Worm (Caenorhabditis elegans) whole organism, late embryonic: Measurements from ENCODE around the gene ZK402.2.

Experiments
- ama-1 ChIP-seq: fragments of 150-350 bp; optimal IDR thresholded peaks from 2 replicates; lab custom pipeline; 2014
- ceh-18 ChIP-seq: sonication (generic microtip); optimal IDR thresholded peaks from 2 replicates; lab custom pipeline; 2016; ENCODE audit warnings: missing genetic modification characterization, missing compliant biosample characterization
- elt-2 ChIP-seq: sonication (generic microtip); optimal IDR thresholded peaks from 2 replicates; lab custom pipeline; 2016; ENCODE audit warnings: missing genetic modification reagents, missing genetic modification characterization, missing compliant biosample characterization
- fax-1 ChIP-seq: sonication (generic microtip); optimal IDR thresholded peaks from 2 replicates; lab custom pipeline; 2016; ENCODE audit warnings: missing genotype, missing genetic modification characterization, missing compliant biosample characterization
- fkh-10 ChIP-seq: fragments of 150-350 bp; optimal IDR thresholded peaks from 2 replicates; lab custom pipeline; 2014; ENCODE audit warnings: missing biosample characterization, missing genetic modification reagents, missing genetic modification characterization
- hlh-30 ChIP-seq: sonication (generic microtip); optimal IDR thresholded peaks from 2 replicates; lab custom pipeline; 2017; ENCODE audit warnings: antibody characterized with exemption, missing genetic modification characterization, missing compliant biosample characterization; ENCODE audit not compliant: insufficient read depth
- nfya-1 ChIP-seq: sonication (generic microtip); optimal IDR thresholded peaks from 2 replicates; lab custom pipeline; 2017; ENCODE audit warnings: missing genetic modification characterization, mild to moderate bottlenecking, missing compliant biosample characterization, antibody characterized with exemption, moderate library complexity
- pqm-1 ChIP-seq: sonication (generic microtip); optimal IDR thresholded peaks from 2 replicates; lab custom pipeline; 2016; ENCODE audit warnings: missing genetic modification characterization, missing compliant biosample characterization
- sdc-2 ChIP-seq: sonication (generic microtip); optimal IDR thresholded peaks from 2 replicates; lab custom pipeline; 2016; ENCODE audit warnings: missing genotype, missing genetic modification characterization, missing compliant biosample characterization

ce11 chrX:1451240-1451639, 47.7 kb downstream of the ZK402.2 start:
- TF ChIP-seq sdc-2 (tag; lab: Kevin White, UChicago) (no peak), fkh-10 (GFP tag; lab: Kevin White, UChicago) (no peak), hlh-30 (tag; lab: Kevin White, UChicago) (no peak), elt-2 (tag; lab: Kevin White, UChicago) (no peak), ceh-18 (tag; lab: Kevin White, UChicago) (no peak), nfya-1 (no peak), fax-1 (no peak), pqm-1 (no peak), ama-1 (lab: Kevin White, UChicago) (no peak)
